Fruit fly (Drosophila melanogaster): ENCODE data around the gene CG10591.

The CG10591 gene

dm6 chr3L:5611732-5612250 is 12.3 kb upstream of the CG10591 start (continued):
- TF ChIP-seq CG10959 (GFP tag; IDR thresholded peaks at IDR 0.05) (peak; percentile 57), Usf (GFP tag; optimal IDR thresholded peaks at IDR 0.05) (peak; percentile 33), wor (GFP tag; IDR thresholded peaks at IDR 0.05) (peak; percentile 65), hth (optimal IDR thresholded peaks at IDR 0.05) (no peak), E2f2 (GFP tag; IDR thresholded peaks at IDR 0.05) (no peak; the same call in 1 of the 2 replicates), CG3163 (GFP tag; optimal IDR thresholded peaks at IDR 0.05) (peak; percentile 68), Trl (optimal IDR thresholded peaks at IDR 0.05) (peak; percentile 6 to 46), Trl (GFP tag; optimal IDR thresholded peaks at IDR 0.05) (peak; percentile 27), hbn (GFP tag; IDR thresholded peaks at IDR 0.05; ENCODE audit: partially characterized antibody) (no peak), CG6854 (GFP tag; optimal IDR thresholded peaks at IDR 0.05) (peak; percentile 27), sug (tag; optimal IDR thresholded peaks at IDR 0.05) (no peak), sr (GFP tag; IDR thresholded peaks at IDR 0.05) (0 out of 3 replicates have a peak, but pooled peaks have one; percentile 26), gt (GFP tag; IDR thresholded peaks at IDR 0.05) (peak; percentile 36; the same call in 1 of the 2 replicates), CG4730 (GFP tag; IDR thresholded peaks at IDR 0.05) (peak; percentile 54; the same call in 1 of the 2 replicates), CG9932 (GFP tag; IDR thresholded peaks at IDR 0.05) (0 out of 2 replicates have a peak, but pooled peaks have one; percentile 7), pita (GFP tag; optimal IDR thresholded peaks at IDR 0.05) (no peak), CG7963 (GFP tag; IDR thresholded peaks at IDR 0.05; ENCODE audit: partially characterized antibody) (no peak), Gug (GFP tag; IDR thresholded peaks at IDR 0.05) (no peak), NFAT (GFP tag; IDR thresholded peaks at IDR 0.05) (no peak), CG1792 (GFP tag; optimal IDR thresholded peaks at IDR 0.05) (no peak), CG17829 (tag; optimal IDR thresholded peaks at IDR 0.05) (peak; percentile 91), sima (GFP tag; optimal IDR thresholded peaks at IDR 0.05) (no peak), Hsf (GFP tag; optimal IDR thresholded peaks at IDR 0.05) (peak; percentile 73), ci (GFP tag; IDR thresholded peaks at IDR 0.05) (peak; percentile 88), sens-2 (GFP tag; IDR thresholded peaks at IDR 0.05) (peak; percentile 52; the same call in 1 of the 2 replicates), CG17385 (GFP tag; optimal IDR thresholded peaks at IDR 0.05) (peak; percentile 76), Opbp (GFP tag; IDR thresholded peaks at IDR 0.05; ENCODE audit: partially characterized antibody) (no peak), bowl (GFP tag; IDR thresholded peaks at IDR 0.05) (no peak), Lpt (GFP tag; optimal IDR thresholded peaks at IDR 0.05) (no peak), ara (GFP tag; IDR thresholded peaks at IDR 0.05) (peak; percentile 83), CG13287 (GFP tag; IDR thresholded peaks at IDR 0.05; ENCODE audit: partially characterized antibody) (no peak), HLH4C (GFP tag; IDR thresholded peaks at IDR 0.05; ENCODE audit: partially characterized antibody) (no peak), psq (GFP tag; optimal IDR thresholded peaks at IDR 0.05) (peak; percentile 14), tin (GFP tag; optimal IDR thresholded peaks at IDR 0.05) (peak; percentile 72), grn (GFP tag; optimal IDR thresholded peaks at IDR 0.05) (no peak), CG12104 (GFP tag; optimal IDR thresholded peaks at IDR 0.05) (peak; percentile 41), CG13424 (tag; optimal IDR thresholded peaks at IDR 0.05) (peak; percentile 90), HLH54F (GFP tag; optimal IDR thresholded peaks at IDR 0.05) (no peak), CG14050 (GFP tag; IDR thresholded peaks at IDR 0.05) (peak; percentile 73; the same call in 2 of the 3 replicates), twi (tag; optimal IDR thresholded peaks at IDR 0.05) (peak; percentile 83), usp (GFP tag; optimal IDR thresholded peaks at IDR 0.05) (no peak), danr (GFP tag; IDR thresholded peaks at IDR 0.05) (no peak), H2.0 (GFP tag; IDR thresholded peaks at IDR 0.05) (peak; percentile 81), ash1 (GFP tag; optimal IDR thresholded peaks at IDR 0.05) (no peak), Dfd (GFP tag; optimal IDR thresholded peaks at IDR 0.05) (no peak), Elba2 (GFP tag; optimal IDR thresholded peaks at IDR 0.05) (no peak), org-1 (GFP tag; optimal IDR thresholded peaks at IDR 0.05) (peak; percentile 65), CG12219 (GFP tag; optimal IDR thresholded peaks at IDR 0.05) (peak; percentile 83), CG10543 (GFP tag; optimal IDR thresholded peaks at IDR 0.05) (no peak), Awh (GFP tag; IDR thresholded peaks at IDR 0.05) (peak; percentile 87), bigmax (GFP tag; optimal IDR thresholded peaks at IDR 0.05) (no peak), Meics (GFP tag; optimal IDR thresholded peaks at IDR 0.05) (peak; percentile 60)
